Worm (Caenorhabditis elegans): ENCODE results near the gene F21C10.11.

Gene F21C10.11

ce11 chrV:9156679-9157078 is 33.4 kb downstream of the F21C10.11 start, which contains the start of gene B0222.15:
TSS of gene B0222.15 (minus strand) at chrV:9156779.
- TF ChIP-seq F10E7.11 (tag; optimal IDR thresholded peaks at IDR 0.05) (no peak), F57C9.4 (tag; optimal IDR thresholded peaks at IDR 0.05) (no peak), chd-7 (tag; optimal IDR thresholded peaks at IDR 0.05) (no peak), ztf-25 (GFP tag; IDR thresholded peaks at IDR 0.05) (no peak), mcd-1 (GFP tag; IDR thresholded peaks at IDR 0.05) (no peak), zim-3 (tag; optimal IDR thresholded peaks at IDR 0.05) (no peak), F23B12.7 (tag; optimal IDR thresholded peaks at IDR 0.05; ENCODE audit: insufficient read depth) (no peak), pha-4 (tag; optimal IDR thresholded peaks at IDR 0.05) (no peak), F52B5.7 (tag; optimal IDR thresholded peaks at IDR 0.05) (no peak), gei-17 (GFP tag; optimal IDR thresholded peaks at IDR 0.05) (no peak)

- TF ChIP-seq C17E4.6 (GFP tag; IDR thresholded peaks at IDR 0.05) (no peak), madf-8 (GFP tag; conservative IDR thresholded peaks at IDR 0.05) (no peak), xnd-1 (tag; optimal IDR thresholded peaks at IDR 0.05) (no peak), snpc-4 (GFP tag; optimal IDR thresholded peaks at IDR 0.05) (no peak), snpc-4 (tag; optimal IDR thresholded peaks at IDR 0.05) (no peak), ztf-18 (tag; optimal IDR thresholded peaks at IDR 0.05) (no peak), Y79H2A.3 (GFP tag; conservative IDR thresholded peaks at IDR 0.05) (no peak), rcor-1 (GFP tag; IDR thresholded peaks at IDR 0.05) (no peak), ztf-22 (GFP tag; optimal IDR thresholded peaks at IDR 0.05) (no peak), die-1 (tag; optimal IDR thresholded peaks at IDR 0.05) (no peak), F33H1.4 (GFP tag; IDR thresholded peaks at IDR 0.05) (no peak), Y56A3A.18 (GFP tag; IDR thresholded peaks at IDR 0.05) (no peak), ccch-3 (GFP tag; optimal IDR thresholded peaks at IDR 0.05) (no peak), lin-40 (tag; optimal IDR thresholded peaks at IDR 0.05) (no peak), chd-7 (tag; optimal IDR thresholded peaks at IDR 0.05) (no peak), rec-8 (tag; optimal IDR thresholded peaks at IDR 0.05) (no peak)
These were observed 34.3 kb downstream of the F21C10.11 start for ce11 chrV:9157597-9157996.

ce11 chrV:9160224-9160886 is 37.1 kb downstream of the F21C10.11 start, which contains the start of gene col-144:
TSS of gene col-144 (minus strand) at chrV:9160642.
- TF ChIP-seq athp-1 (tag; optimal IDR thresholded peaks at IDR 0.05) (no peak), Y79H2A.3 (GFP tag; conservative IDR thresholded peaks at IDR 0.05) (no peak), F23B12.7 (tag; optimal IDR thresholded peaks at IDR 0.05; ENCODE audit: insufficient read depth) (no peak), attf-6 (GFP tag; IDR thresholded peaks at IDR 0.05) (no peak), nfyb-1 (GFP tag; IDR thresholded peaks at IDR 0.05) (no peak), hrde-1 (tag; optimal IDR thresholded peaks at IDR 0.05; ENCODE audit: borderline replicate concordance) (no peak), repo-1 (tag; optimal IDR thresholded peaks at IDR 0.05) (no peak), hlh-12 (tag; optimal IDR thresholded peaks at IDR 0.05) (no peak), F39B2.1 (GFP tag; IDR thresholded peaks at IDR 0.05) (no peak)

- peak; percentile 85 for TF ChIP-seq zfh-2 (GFP tag; conservative IDR thresholded peaks at IDR 0.05)
- no peak for TF ChIP-seq lsl-1 (GFP tag; optimal IDR thresholded peaks at IDR 0.05)
- TF ChIP-seq ztf-28 (GFP tag; IDR thresholded peaks at IDR 0.05), result 0 out of 2 replicates have a peak, but pooled peaks have one; percentile 29
- TF ChIP-seq fkh-3 (tag; optimal IDR thresholded peaks at IDR 0.05), result no peak
- TF ChIP-seq egrh-3 (GFP tag; IDR thresholded peaks at IDR 0.05), result peak; percentile 87
These were observed 38.9 kb downstream of the F21C10.11 start for ce11 chrV:9162118-9162729.

All from whole organism, young adult.